Worm (Caenorhabditis elegans) whole organism, L2 larva: ENCODE measurements around the gene egl-27.
A peak's percentile ranks its signal among the peaks of the same experiment; 100 is the strongest.

ENCODE experiments used
- C34F6.9 ChIP-seq: fragments of 150-350 bp; optimal IDR thresholded peaks from 2 replicates; lab custom pipeline; 2014; ENCODE audit warnings: missing biosample characterization, missing genetic modification characterization
- F13H6.1 ChIP-seq: sonication (generic microtip); optimal IDR thresholded peaks from 2 replicates; lab custom pipeline; 2016; ENCODE audit warnings: missing genetic modification characterization, missing compliant biosample characterization
- R02D3.7 ChIP-seq: fragments of 150-350 bp; optimal IDR thresholded peaks from 2 replicates; lab custom pipeline; 2014; ENCODE audit warnings: missing biosample characterization, missing genetic modification characterization
- Y55F3AM.14 ChIP-seq: fragments of 200-800 bp; sonication (Bioruptor generic); optimal IDR thresholded peaks from 2 replicates; lab custom pipeline; 2018; ENCODE audit warnings: mild to moderate bottlenecking, missing genetic modification characterization, missing compliant biosample characterization
- ZK546.5 ChIP-seq: sonication (generic microtip); optimal IDR thresholded peaks from 2 replicates; lab custom pipeline; 2017; ENCODE audit warnings: missing biosample characterization, missing genetic modification characterization
- alr-1 ChIP-seq: fragments of 150-350 bp; optimal IDR thresholded peaks from 2 replicates; lab custom pipeline; 2014; ENCODE audit warnings: missing biosample characterization, missing genetic modification characterization
- aly-2 ChIP-seq: fragments of 150-350 bp; optimal IDR thresholded peaks from 2 replicates; lab custom pipeline; 2014; ENCODE audit warnings: missing biosample characterization, missing genetic modification characterization
- ama-1 ChIP-seq: fragments of 150-350 bp; optimal IDR thresholded peaks from 2 replicates; lab custom pipeline; 2018; ENCODE audit warnings: inconsistent platforms
- blmp-1 ChIP-seq: sonication (generic microtip); optimal IDR thresholded peaks from 2 replicates; lab custom pipeline; 2017; ENCODE audit warnings: missing genetic modification characterization, mild to moderate bottlenecking, missing compliant biosample characterization, antibody characterized with exemption, moderate library complexity; ENCODE audit not compliant: insufficient read depth
- ceh-16 ChIP-seq: fragments of 150-350 bp; optimal IDR thresholded peaks from 2 replicates; lab custom pipeline; 2014; ENCODE audit warnings: missing biosample characterization, missing genetic modification characterization
- ceh-82 ChIP-seq: fragments of 150-350 bp; optimal IDR thresholded peaks from 2 replicates; lab custom pipeline; 2014; ENCODE audit warnings: missing biosample characterization, missing genetic modification characterization
- crh-2 ChIP-seq: sonication (generic microtip); optimal IDR thresholded peaks from 2 replicates; lab custom pipeline; 2017; ENCODE audit warnings: missing biosample characterization, missing genetic modification characterization
- dmd-4 ChIP-seq: sonication (generic microtip); optimal IDR thresholded peaks from 2 replicates; lab custom pipeline; 2017; ENCODE audit warnings: missing biosample characterization, missing genetic modification characterization
- egl-27 ChIP-seq: sonication (generic microtip); optimal IDR thresholded peaks from 3 replicates; lab custom pipeline; 2017; ENCODE audit warnings: missing biosample characterization, missing genetic modification reagents, missing genetic modification characterization
- elt-1 ChIP-seq: fragments of 150-350 bp; optimal IDR thresholded peaks from 2 replicates; lab custom pipeline; 2014; ENCODE audit warnings: missing biosample characterization, missing genetic modification characterization
- elt-3 ChIP-seq: sonication (generic microtip); optimal IDR thresholded peaks from 2 replicates; lab custom pipeline; 2017; ENCODE audit warnings: missing biosample characterization, missing genetic modification characterization
- fos-1 ChIP-seq: fragments of 150-350 bp; optimal IDR thresholded peaks from 2 replicates; lab custom pipeline; 2014; ENCODE audit warnings: missing biosample characterization, missing genetic modification characterization
- gmeb-1 ChIP-seq: fragments of 150-350 bp; optimal IDR thresholded peaks from 2 replicates; lab custom pipeline; 2014; ENCODE audit warnings: missing biosample characterization, missing genetic modification characterization
- lin-11 ChIP-seq: fragments of 150-350 bp; sonication (generic microtip); optimal IDR thresholded peaks from 2 replicates; lab custom pipeline; 2014; ENCODE audit warnings: missing biosample characterization, missing genetic modification characterization, inconsistent platforms, mixed read lengths
- lin-13 ChIP-seq: fragments of 150-350 bp; optimal IDR thresholded peaks from 2 replicates; lab custom pipeline; 2014; ENCODE audit warnings: missing biosample characterization, missing genetic modification reagents, missing genetic modification characterization
- lin-39 ChIP-seq: fragments of 150-350 bp; optimal IDR thresholded peaks from 2 replicates; lab custom pipeline; 2014; ENCODE audit warnings: missing biosample characterization, missing genetic modification reagents, missing genetic modification characterization
- lsy-2 ChIP-seq, 2 experiments: fragments of 150-350 bp in 1 of 2; sonication (generic microtip) in 1 of 2; optimal IDR thresholded peaks; 2 replicates each; lab custom pipeline; 2014 to 2017; ENCODE audit warnings: missing biosample characterization in 2 of 2, missing genetic modification characterization in 2 of 2
- mab-5 ChIP-seq: fragments of 150-350 bp; optimal IDR thresholded peaks from 2 replicates; lab custom pipeline; 2014; ENCODE audit warnings: missing biosample characterization, missing genetic modification characterization
- mbf-1 ChIP-seq: sonication (generic microtip); optimal IDR thresholded peaks from 2 replicates; lab custom pipeline; 2017; ENCODE audit warnings: missing biosample characterization, missing genetic modification characterization
- mdl-1 ChIP-seq, 2 experiments: fragments of 150-350 bp in 1 of 2; sonication (generic microtip) in 1 of 2; optimal IDR thresholded peaks; 2 replicates each; lab custom pipeline; 2017; ENCODE audit warnings: missing biosample characterization in 2 of 2, missing genetic modification characterization in 2 of 2
- nhr-10 ChIP-seq: sonication (generic microtip); optimal IDR thresholded peaks from 2 replicates; lab custom pipeline; 2017; ENCODE audit warnings: missing biosample characterization, missing genetic modification characterization
- nhr-11 ChIP-seq: fragments of 150-350 bp; optimal IDR thresholded peaks from 2 replicates; lab custom pipeline; 2014; ENCODE audit warnings: missing biosample characterization, missing genetic modification characterization
- nhr-12 ChIP-seq: fragments of 150-350 bp; optimal IDR thresholded peaks from 2 replicates; lab custom pipeline; 2014; ENCODE audit warnings: missing biosample characterization, missing genetic modification characterization
- nhr-129 ChIP-seq: fragments of 150-350 bp; optimal IDR thresholded peaks from 2 replicates; lab custom pipeline; 2014; ENCODE audit warnings: missing biosample characterization, missing genetic modification characterization
- nhr-21 ChIP-seq: fragments of 150-350 bp; optimal IDR thresholded peaks from 2 replicates; lab custom pipeline; 2014; ENCODE audit warnings: missing biosample characterization, missing genetic modification characterization
- nhr-23 ChIP-seq: fragments of 150-350 bp; optimal IDR thresholded peaks from 2 replicates; lab custom pipeline; 2014; ENCODE audit warnings: missing biosample characterization, missing genetic modification reagents, missing genetic modification characterization
- nhr-237 ChIP-seq: fragments of 150-350 bp; optimal IDR thresholded peaks from 2 replicates; lab custom pipeline; 2014; ENCODE audit warnings: missing biosample characterization, missing genetic modification characterization
- nhr-25 ChIP-seq: fragments of 150-350 bp; sonication (generic microtip); optimal IDR thresholded peaks from 3 replicates; lab custom pipeline; 2014; ENCODE audit warnings: missing biosample characterization, missing genetic modification characterization
- nhr-6 ChIP-seq: fragments of 150-350 bp; optimal IDR thresholded peaks from 2 replicates; lab custom pipeline; 2014; ENCODE audit warnings: missing biosample characterization, missing genetic modification characterization
- nhr-77 ChIP-seq: fragments of 150-350 bp; optimal IDR thresholded peaks from 2 replicates; lab custom pipeline; 2014; ENCODE audit warnings: missing biosample characterization, missing genetic modification characterization
- peb-1 ChIP-seq: fragments of 150-350 bp; optimal IDR thresholded peaks from 2 replicates; lab custom pipeline; 2014; ENCODE audit warnings: missing biosample characterization, missing genetic modification characterization
- sem-4 ChIP-seq: fragments of 150-350 bp; optimal IDR thresholded peaks from 2 replicates; lab custom pipeline; 2014; ENCODE audit warnings: missing biosample characterization, missing genetic modification reagents, missing genetic modification characterization
- skn-1 ChIP-seq: sonication (generic microtip); optimal IDR thresholded peaks from 2 replicates; lab custom pipeline; 2017; ENCODE audit warnings: missing biosample characterization, missing genetic modification characterization
- sma-3 ChIP-seq: sonication (generic microtip); optimal IDR thresholded peaks from 2 replicates; lab custom pipeline; 2016; ENCODE audit warnings: missing genetic modification reagents, missing genetic modification characterization, missing compliant biosample characterization
- sma-9 ChIP-seq, 2 experiments: fragments of 150-350 bp in 1 of 2; sonication (generic microtip) in 1 of 2; optimal IDR thresholded peaks; 2 replicates each; lab custom pipeline; 2014 to 2016; ENCODE audit warnings: missing genetic modification characterization in 2 of 2, mild to moderate bottlenecking in 1 of 2, missing biosample characterization in 1 of 2, missing compliant biosample characterization in 1 of 2, missing genetic modification reagents in 1 of 2, moderate library complexity in 1 of 2
- snpc-4 ChIP-seq: fragments of 150-350 bp; optimal IDR thresholded peaks from 2 replicates; lab custom pipeline; 2014; ENCODE audit warnings: missing biosample characterization, missing genetic modification characterization
- unc-39 ChIP-seq: fragments of 150-350 bp; optimal IDR thresholded peaks from 2 replicates; lab custom pipeline; 2014; ENCODE audit warnings: missing biosample characterization, missing genetic modification characterization
- unc-55 ChIP-seq: fragments of 150-350 bp; sonication (generic microtip); optimal IDR thresholded peaks from 3 replicates; lab custom pipeline; 2014; ENCODE audit warnings: missing biosample characterization, missing genetic modification reagents, missing genetic modification characterization
- unc-62 ChIP-seq: fragments of 150-350 bp; optimal IDR thresholded peaks from 2 replicates; lab custom pipeline; 2014; ENCODE audit warnings: missing biosample characterization, missing genetic modification reagents, missing genetic modification characterization
- zag-1 ChIP-seq: fragments of 150-350 bp; optimal IDR thresholded peaks from 2 replicates; lab custom pipeline; 2014; ENCODE audit warnings: missing biosample characterization, missing genetic modification characterization
- ztf-1 ChIP-seq: fragments of 200-800 bp; sonication (Bioruptor generic); conservative IDR thresholded peaks from 2 replicates; pipeline ENCODE4 v1.3.6; 2022; ENCODE audit warnings: missing genetic modification characterization, missing compliant biosample characterization
- ztf-11 ChIP-seq: sonication (generic microtip); optimal IDR thresholded peaks from 2 replicates; lab custom pipeline; 2017; ENCODE audit warnings: missing biosample characterization, missing genetic modification characterization
- ztf-4 ChIP-seq: fragments of 150-350 bp; optimal IDR thresholded peaks from 2 replicates; lab custom pipeline; 2014; ENCODE audit warnings: missing biosample characterization, missing genetic modification characterization

Gene egl-27

DNA sequence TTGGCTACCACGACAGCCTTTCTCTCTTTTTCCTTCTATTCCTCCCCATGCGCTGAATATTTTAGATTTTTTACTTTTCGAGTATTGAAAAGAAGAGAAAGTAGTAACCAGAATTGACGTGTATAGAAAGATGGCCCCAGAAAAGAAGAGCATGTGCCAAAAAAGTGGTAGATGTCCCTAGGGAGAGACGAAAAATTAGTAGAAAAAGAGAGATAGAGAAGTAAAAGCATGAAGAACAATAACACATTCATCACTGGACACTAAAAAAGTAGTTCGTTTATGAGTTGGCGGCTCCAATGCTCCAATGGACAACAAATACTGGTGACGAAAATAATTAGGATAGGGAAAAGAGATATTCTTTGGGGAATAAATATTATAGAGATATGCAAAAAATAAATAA, 22.3 kb upstream of the egl-27 start:
- TF ChIP-seq ZK546.5 (tag; lab: Kevin White, UChicago) (no peak), gmeb-1 (tag; lab: Kevin White, UChicago) (no peak), lin-11 (tag; lab: Kevin White, UChicago) (no peak), egl-27 (no peak), aly-2 (tag; lab: Kevin White, UChicago) (no peak), ztf-1 (GFP tag; lab: Robert Waterston, UW) (no peak), unc-55 (GFP tag; lab: Kevin White, UChicago) (no peak), ztf-11 (tag; lab: Kevin White, UChicago) (no peak), nhr-77 (tag; lab: Kevin White, UChicago) (no peak), ceh-82 (no peak), lsy-2 (tag; optimal IDR thresholded peaks at IDR 0.05; lab: Kevin White, UChicago) (peak in 1 of 2 experiments; percentile 17), elt-3 (tag; lab: Kevin White, UChicago) (no peak), nhr-12 (tag; lab: Kevin White, UChicago) (no peak), ztf-4 (tag; lab: Kevin White, UChicago) (no peak), ama-1 (no peak), sma-3 (GFP tag; lab: Kevin White, UChicago) (no peak), elt-1 (no peak), nhr-21 (no peak), sma-9 (GFP tag; optimal IDR thresholded peaks at IDR 0.05; lab: Kevin White, UChicago) (peak; percentile 12), sma-9 (tag; optimal IDR thresholded peaks at IDR 0.05; lab: Kevin White, UChicago) (no peak), Y55F3AM.14 (GFP tag; lab: Kevin White, UChicago) (peak; percentile 1), lin-39 (tag; lab: Kevin White, UChicago) (peak; percentile 57), nhr-237 (no peak), blmp-1 (no peak), unc-62 (GFP tag; lab: Kevin White, UChicago) (no peak), zag-1 (tag; lab: Kevin White, UChicago) (peak; percentile 35), mab-5 (tag; lab: Kevin White, UChicago) (peak; percentile 21), ceh-16 (tag; lab: Kevin White, UChicago) (no peak), nhr-129 (tag; lab: Kevin White, UChicago) (no peak), alr-1 (tag; lab: Kevin White, UChicago) (no peak), nhr-6 (tag; lab: Kevin White, UChicago) (no peak), unc-39 (no peak), mdl-1 (tag; optimal IDR thresholded peaks at IDR 0.05; lab: Kevin White, UChicago) (peak in 1 of 2 experiments; percentile 47), sem-4 (no peak), peb-1 (tag; lab: Kevin White, UChicago) (no peak), lin-13 (no peak), dmd-4 (no peak), skn-1 (tag; lab: Kevin White, UChicago) (no peak), R02D3.7 (no peak), nhr-10 (tag; lab: Kevin White, UChicago) (no peak), nhr-23 (tag; lab: Kevin White, UChicago) (no peak), C34F6.9 (peak; percentile 20), nhr-11 (tag; lab: Kevin White, UChicago) (no peak), nhr-25 (no peak), fos-1 (tag; lab: Kevin White, UChicago) (no peak), mbf-1 (tag; lab: Kevin White, UChicago) (no peak), F13H6.1 (tag; lab: Kevin White, UChicago) (no peak), crh-2 (tag; lab: Kevin White, UChicago) (peak; percentile 17), snpc-4 (tag; lab: Kevin White, UChicago) (no peak)
